Worm (Caenorhabditis elegans) whole organism, midembryonic: ENCODE data around the gene Y37A1A.4.

ENCODE experiments used
- T22C8.4 ChIP-seq: fragments of 200-800 bp; sonication (Bioruptor generic); IDR thresholded peaks from 2 replicates; pipeline ENCODE4 v1.3.6; 2022; ENCODE audit warnings: missing genetic modification characterization, missing compliant biosample characterization
- flt-1 ChIP-seq: fragments of 200-800 bp; sonication (Bioruptor generic); IDR thresholded peaks from 2 replicates; pipeline ENCODE4 v1.3.6; 2022; ENCODE audit warnings: missing genetic modification characterization, missing compliant biosample characterization
- med-1 ChIP-seq: sonication (generic microtip); optimal IDR thresholded peaks from 2 replicates; lab custom pipeline; 2017; ENCODE audit warnings: missing genetic modification characterization, mild to moderate bottlenecking, missing compliant biosample characterization, antibody characterized with exemption, missing genetic modification reagents; ENCODE audit not compliant: insufficient read depth
- ref-1 ChIP-seq: fragments of 200-800 bp; sonication (Bioruptor generic); conservative IDR thresholded peaks from 2 replicates; pipeline ENCODE4 v1.3.6; 2022; ENCODE audit warnings: missing genetic modification reagents, missing genetic modification characterization, missing compliant biosample characterization
- ztf-23 ChIP-seq: fragments of 200-800 bp; sonication (Bioruptor generic); IDR thresholded peaks from 2 replicates; pipeline ENCODE4 v1.3.6; 2022; ENCODE audit warnings: missing genetic modification reagents, missing genetic modification characterization, missing compliant biosample characterization
- ztf-29 ChIP-seq: fragments of 200-800 bp; sonication (Bioruptor generic); IDR thresholded peaks from 2 replicates; pipeline ENCODE4 v1.3.6; 2022; ENCODE audit warnings: missing genetic modification reagents, missing genetic modification characterization, missing compliant biosample characterization

- peak; percentile 19 for TF ChIP-seq med-1 (GFP tag; lab: Kevin White, UChicago)
- no peak for TF ChIP-seq ztf-29 (GFP tag; lab: Robert Waterston, UW)
- TF ChIP-seq flt-1 (GFP tag; lab: Robert Waterston, UW) = peak; percentile 75
- no peak; the same call in 1 of the 2 replicates for TF ChIP-seq ref-1 (GFP tag; lab: Robert Waterston, UW)
- TF ChIP-seq ztf-23 = no peak
- TF ChIP-seq T22C8.4 = no peak
These were observed 46.6 kb upstream of the Y37A1A.4 start, which contains the start of gene lin-66 for ce11 chrIV:13887408-13888163.
